Worm (Caenorhabditis elegans): ENCODE measurements around the gene C06E1.7.

C06E1.7 gene

ce11 chrIII:8556836-8557385 lies 36.6 kb downstream of the C06E1.7 start, which contains the start of gene C02D5.2 (continued):
- TF ChIP-seq nhr-42 (GFP tag; IDR thresholded peaks at IDR 0.05), result no peak
- no peak for TF ChIP-seq F44E2.7 (GFP tag; IDR thresholded peaks at IDR 0.05)
- peak; percentile 53 for TF ChIP-seq nhr-28 (tag; optimal IDR thresholded peaks at IDR 0.05)
- peak; percentile 45 for TF ChIP-seq dmd-6 (GFP tag; IDR thresholded peaks at IDR 0.05)
- TF ChIP-seq nhr-237 (tag; optimal IDR thresholded peaks at IDR 0.05), result no peak
- no peak for TF ChIP-seq lin-39 (tag; optimal IDR thresholded peaks at IDR 0.05)

- no peak for TF ChIP-seq F26F4.8 (GFP tag; conservative IDR thresholded peaks at IDR 0.05)
- TF ChIP-seq lsy-2 (tag; optimal IDR thresholded peaks at IDR 0.05), result no peak
- TF ChIP-seq nhr-76 (tag; optimal IDR thresholded peaks at IDR 0.05), result no peak
- no peak for TF ChIP-seq Y48G9A.11 (GFP tag; IDR thresholded peaks at IDR 0.05)
- TF ChIP-seq saeg-2 (GFP tag; IDR thresholded peaks at IDR 0.05), result no peak
- no peak for TF ChIP-seq lin-1 (GFP tag; IDR thresholded peaks at IDR 0.05)
- TF ChIP-seq aly-2 (tag; optimal IDR thresholded peaks at IDR 0.05), result no peak
- no peak for TF ChIP-seq skn-1 (tag; optimal IDR thresholded peaks at IDR 0.05)
- TF ChIP-seq cey-2 (tag; optimal IDR thresholded peaks at IDR 0.05; ENCODE audit: borderline replicate concordance, insufficient read depth), result no peak
- TF ChIP-seq F10B5.3 (tag; optimal IDR thresholded peaks at IDR 0.05), result no peak
- TF ChIP-seq ceh-20 (GFP tag; IDR thresholded peaks at IDR 0.05), result no peak
- no peak for TF ChIP-seq ZK546.5 (tag; optimal IDR thresholded peaks at IDR 0.05)
- TF ChIP-seq tag-97 (GFP tag; IDR thresholded peaks at IDR 0.05), result no peak
- TF ChIP-seq set-16 (GFP tag; IDR thresholded peaks at IDR 0.05), result no peak
- no peak for TF ChIP-seq zip-11 (GFP tag; IDR thresholded peaks at IDR 0.05)
- TF ChIP-seq madf-9 (GFP tag; conservative IDR thresholded peaks at IDR 0.05), result no peak
- TF ChIP-seq gei-8 (GFP tag; optimal IDR thresholded peaks at IDR 0.05), result no peak
Measured at ce11 chrIII:8555682-8556081, 37.8 kb downstream of the C06E1.7 start.

ce11 chrIII:8554472-8554871 lies 39.0 kb downstream of the C06E1.7 start, which contains the start of gene gsto-2:
TSS of gene gsto-2 (plus strand) at chrIII:8554772.
- TF ChIP-seq ceh-62 (tag; optimal IDR thresholded peaks at IDR 0.05), result no peak
- no peak for TF ChIP-seq ceh-82 (tag; optimal IDR thresholded peaks at IDR 0.05)
- no peak for TF ChIP-seq aly-2 (tag; optimal IDR thresholded peaks at IDR 0.05)
- TF ChIP-seq lsy-2 (tag; optimal IDR thresholded peaks at IDR 0.05), result no peak
- TF ChIP-seq gei-8 (GFP tag; optimal IDR thresholded peaks at IDR 0.05), result no peak
- no peak for TF ChIP-seq zag-1 (tag; optimal IDR thresholded peaks at IDR 0.05)
- TF ChIP-seq zip-11 (GFP tag; IDR thresholded peaks at IDR 0.05), result no peak
- no peak for TF ChIP-seq nhr-76 (tag; optimal IDR thresholded peaks at IDR 0.05)
- no peak for TF ChIP-seq Y48G9A.11 (GFP tag; IDR thresholded peaks at IDR 0.05)
- no peak for TF ChIP-seq pqm-1 (tag; optimal IDR thresholded peaks at IDR 0.05)
- no peak for TF ChIP-seq dmd-8 (GFP tag; IDR thresholded peaks at IDR 0.05)
- no peak for TF ChIP-seq dve-1 (tag; optimal IDR thresholded peaks at IDR 0.05; ENCODE audit: insufficient read depth)
- no peak for TF ChIP-seq nhr-102 (tag; optimal IDR thresholded peaks at IDR 0.05)
- TF ChIP-seq zfp-2 (tag; optimal IDR thresholded peaks at IDR 0.05), result no peak
- no peak for TF ChIP-seq arid-1 (GFP tag; conservative IDR thresholded peaks at IDR 0.05)
- TF ChIP-seq F26F4.8 (GFP tag; conservative IDR thresholded peaks at IDR 0.05), result no peak
- TF ChIP-seq madf-9 (GFP tag; conservative IDR thresholded peaks at IDR 0.05), result no peak
- no peak for TF ChIP-seq egl-43 (GFP tag; IDR thresholded peaks at IDR 0.05)
- no peak for TF ChIP-seq lin-29 (GFP tag; IDR thresholded peaks at IDR 0.05)
- no peak for TF ChIP-seq egl-27 (tag; optimal IDR thresholded peaks at IDR 0.05)

- TF ChIP-seq dmd-6 (GFP tag; IDR thresholded peaks at IDR 0.05), result peak; percentile 45
- peak; percentile 20 for TF ChIP-seq hlh-30 (tag; optimal IDR thresholded peaks at IDR 0.05; ENCODE audit: insufficient read depth)
- TF ChIP-seq lsy-2 (tag; optimal IDR thresholded peaks at IDR 0.05), result no peak
- no peak for TF ChIP-seq ZK337.2 (GFP tag; IDR thresholded peaks at IDR 0.05)
- no peak for TF ChIP-seq F49E8.2 (tag; optimal IDR thresholded peaks at IDR 0.05; ENCODE audit: borderline replicate concordance)
- TF ChIP-seq aha-1 (tag), result peak; percentile 41
- TF ChIP-seq nhr-102 (tag; optimal IDR thresholded peaks at IDR 0.05), result peak; percentile 9
- peak; percentile 38 for TF ChIP-seq dve-1 (tag; optimal IDR thresholded peaks at IDR 0.05; ENCODE audit: insufficient read depth)
- TF ChIP-seq ces-1 (GFP tag; optimal IDR thresholded peaks at IDR 0.05), result no peak
- peak in 1 of 2 experiments; percentile 71 for TF ChIP-seq unc-62 (GFP tag; optimal IDR thresholded peaks at IDR 0.05 in 1 of 2)
- no peak for TF ChIP-seq unc-62 (tag; optimal IDR thresholded peaks at IDR 0.05)
- no peak for TF ChIP-seq zag-1 (tag; optimal IDR thresholded peaks at IDR 0.05)
- TF ChIP-seq daf-16 (GFP tag; optimal IDR thresholded peaks at IDR 0.05), result no peak
- peak; percentile 73 for TF ChIP-seq daf-16 (tag; optimal IDR thresholded peaks at IDR 0.05)
Measured at ce11 chrIII:8552125-8552524, 41.4 kb downstream of the C06E1.7 start, which contains the start of gene C02D5.4. TSS of gene C02D5.4 (plus strand) at chrIII:8552165.

All from whole organism, L4 larva.